Fruit fly (Drosophila melanogaster): Measurements from ENCODE around the gene Hira.

Gene Hira

dm6 chrX:7721905-7722304 lies at the start of gene Hira (continued):
- TF ChIP-seq CG6683 (GFP tag; optimal IDR thresholded peaks at IDR 0.05) (no peak), zfh2 (GFP tag; optimal IDR thresholded peaks at IDR 0.05) (no peak), Vsx1 (GFP tag; optimal IDR thresholded peaks at IDR 0.05) (no peak), dmrt99B (tag; optimal IDR thresholded peaks at IDR 0.05) (no peak), CG12155 (GFP tag; optimal IDR thresholded peaks at IDR 0.05) (no peak), Dp (GFP tag; optimal IDR thresholded peaks at IDR 0.05) (peak; percentile 96), Ssrp (tag; optimal IDR thresholded peaks at IDR 0.05) (no peak), peb (GFP tag; IDR thresholded peaks at IDR 0.05) (no peak), vnd (GFP tag; IDR thresholded peaks at IDR 0.05; ENCODE audit: partially characterized antibody) (peak; percentile 83), grn (GFP tag; optimal IDR thresholded peaks at IDR 0.05) (peak; percentile 98), Sry-δ (GFP tag; optimal IDR thresholded peaks at IDR 0.05) (peak; percentile 87), pum (GFP tag; optimal IDR thresholded peaks at IDR 0.05) (no peak), CG5245 (GFP tag; optimal IDR thresholded peaks at IDR 0.05) (no peak), CG33213 (GFP tag; optimal IDR thresholded peaks at IDR 0.05) (peak; percentile 44), CG10565 (GFP tag; optimal IDR thresholded peaks at IDR 0.05) (no peak)

dm6 chrX:7676873-7677272 lies 45.0 kb upstream of the Hira start:
- TF ChIP-seq sim (GFP tag; IDR thresholded peaks at IDR 0.05) (no peak), HmgD (GFP tag; optimal IDR thresholded peaks at IDR 0.05) (no peak), zen (tag; optimal IDR thresholded peaks at IDR 0.05) (no peak), CG10267 (tag; optimal IDR thresholded peaks at IDR 0.05) (no peak), CG31388 (GFP tag; optimal IDR thresholded peaks at IDR 0.05) (no peak), CG18011 (GFP tag; optimal IDR thresholded peaks at IDR 0.05) (peak; percentile 20), pnt (GFP tag; optimal IDR thresholded peaks at IDR 0.05) (no peak), CG2202 (tag; optimal IDR thresholded peaks at IDR 0.05) (no peak), MBD-R2 (GFP tag; IDR thresholded peaks at IDR 0.05) (no peak), lbe (GFP tag; optimal IDR thresholded peaks at IDR 0.05) (no peak), CG6175 (GFP tag; IDR thresholded peaks at IDR 0.05) (no peak), bsh (GFP tag; optimal IDR thresholded peaks at IDR 0.05) (no peak), CG10147 (GFP tag; optimal IDR thresholded peaks at IDR 0.05) (no peak), CG10565 (GFP tag; optimal IDR thresholded peaks at IDR 0.05) (no peak), CG4730 (GFP tag; IDR thresholded peaks at IDR 0.05) (no peak), CG14667 (GFP tag; IDR thresholded peaks at IDR 0.05) (no peak), sr (GFP tag; IDR thresholded peaks at IDR 0.05) (no peak), stwl (tag; optimal IDR thresholded peaks at IDR 0.05) (peak; percentile 10), schlank (tag; optimal IDR thresholded peaks at IDR 0.05) (no peak), br (optimal IDR thresholded peaks at IDR 0.05) (no peak), CG2678 (tag; optimal IDR thresholded peaks at IDR 0.05) (no peak), CTCF (GFP tag; optimal IDR thresholded peaks at IDR 0.05) (peak; percentile 55), Awh (GFP tag; IDR thresholded peaks at IDR 0.05) (no peak), Kr (GFP tag; optimal IDR thresholded peaks at IDR 0.05) (peak; percentile 7), CG12071 (GFP tag; optimal IDR thresholded peaks at IDR 0.05) (no peak), gro (GFP tag; optimal IDR thresholded peaks at IDR 0.05) (no peak), scrt (GFP tag; optimal IDR thresholded peaks at IDR 0.05) (no peak), jumu (GFP tag; optimal IDR thresholded peaks at IDR 0.05) (no peak), Ets97D (GFP tag; optimal IDR thresholded peaks at IDR 0.05) (peak; percentile 56), fd64A (GFP tag; optimal IDR thresholded peaks at IDR 0.05) (no peak), Nf-YB (GFP tag; optimal IDR thresholded peaks at IDR 0.05) (no peak), nom (GFP tag; optimal IDR thresholded peaks at IDR 0.05) (peak; percentile 31)
